Fruit fly (Drosophila melanogaster) whole organism, adult: Measurements from ENCODE around the gene CG11986.

Experiments
- CG11617 ChIP-seq: fragments of 200-800 bp; sonication (Bioruptor generic); optimal IDR thresholded peaks from 2 replicates; lab custom pipeline; 2017; ENCODE audit warnings: mild to moderate bottlenecking, missing biosample characterization, missing genetic modification reagents, missing genetic modification characterization
- CG12768 ChIP-seq: fragments of 200-800 bp; sonication (Bioruptor generic); optimal IDR thresholded peaks from 2 replicates; lab custom pipeline; 2017; ENCODE audit warnings: missing biosample characterization, missing genetic modification characterization, mild to moderate bottlenecking, moderate library complexity, missing genetic modification reagents
- CG14711 ChIP-seq: fragments of 200-800 bp; sonication (Bioruptor generic); optimal IDR thresholded peaks from 2 replicates; lab custom pipeline; 2018; ENCODE audit warnings: missing biosample characterization, mild to moderate bottlenecking, missing genetic modification characterization, moderate library complexity
- CG1620 ChIP-seq: fragments of 200-800 bp; sonication (Bioruptor generic); optimal IDR thresholded peaks from 2 replicates; lab custom pipeline; 2016; ENCODE audit warnings: missing biosample characterization, missing genetic modification characterization
- CG33017 ChIP-seq: fragments of 200-800 bp; sonication (Bioruptor generic); optimal IDR thresholded peaks from 2 replicates; lab custom pipeline; 2018; ENCODE audit warnings: missing biosample characterization, mild to moderate bottlenecking, missing genetic modification characterization, moderate library complexity
- CG5204 ChIP-seq: fragments of 200-800 bp; sonication (Bioruptor generic); optimal IDR thresholded peaks from 2 replicates; lab custom pipeline; 2016; ENCODE audit warnings: missing biosample characterization, missing genetic modification characterization
- CG7045 ChIP-seq: fragments of 200-800 bp; sonication (Bioruptor generic); optimal IDR thresholded peaks from 2 replicates; lab custom pipeline; 2017; ENCODE audit warnings: missing biosample characterization, mild to moderate bottlenecking, missing genetic modification characterization
- CG7101 ChIP-seq: fragments of 200-800 bp; sonication (Bioruptor generic); optimal IDR thresholded peaks from 2 replicates; lab custom pipeline; 2018; ENCODE audit warnings: missing biosample characterization, mild to moderate bottlenecking, missing genetic modification characterization, moderate library complexity
- Clk ChIP-seq: fragments of 200-800 bp; sonication (Bioruptor generic); optimal IDR thresholded peaks from 2 replicates; lab custom pipeline; 2017; ENCODE audit warnings: missing biosample characterization, missing genetic modification characterization
- Crg-1 ChIP-seq: fragments of 200-800 bp; sonication (Bioruptor generic); optimal IDR thresholded peaks from 2 replicates; lab custom pipeline; 2016; ENCODE audit warnings: missing biosample characterization, missing genetic modification characterization
- Hr96 ChIP-seq: fragments of 200-800 bp; sonication (Bioruptor generic); optimal IDR thresholded peaks from 2 replicates; lab custom pipeline; 2016; ENCODE audit warnings: missing biosample characterization, missing genetic modification characterization
- Mnt ChIP-seq: fragments of 200-800 bp; sonication (Bioruptor generic); optimal IDR thresholded peaks from 2 replicates; lab custom pipeline; 2016; ENCODE audit warnings: missing biosample characterization, mild to moderate bottlenecking, missing genetic modification characterization
- bab1 ChIP-seq: fragments of 200-800 bp; sonication (Bioruptor generic); optimal IDR thresholded peaks from 3 replicates; lab custom pipeline; 2019; ENCODE audit warnings: missing biosample characterization, mild to moderate bottlenecking, missing genetic modification characterization, moderate library complexity
- cic ChIP-seq: fragments of 200-800 bp; sonication (Bioruptor generic); optimal IDR thresholded peaks from 2 replicates; lab custom pipeline; 2017; ENCODE audit warnings: missing biosample characterization, mild to moderate bottlenecking, missing genetic modification characterization, moderate library complexity
- cnc ChIP-seq, 2 experiments: fragments of >200 bp; optimal IDR thresholded peaks; 2 replicates each; lab custom pipeline; 2017
- kay ChIP-seq: fragments of 200-800 bp; sonication (Bioruptor generic); peaks from one replicate; lab custom pipeline; 2016; ENCODE audit warnings: missing biosample characterization, missing genetic modification characterization, borderline replicate concordance
- ovo ChIP-seq: fragments of 200-800 bp; sonication (Bioruptor generic); optimal IDR thresholded peaks from 2 replicates; lab custom pipeline; 2016; ENCODE audit warnings: missing biosample characterization, missing genetic modification characterization
- pad ChIP-seq: fragments of 200-800 bp; sonication (Bioruptor generic); optimal IDR thresholded peaks from 3 replicates; lab custom pipeline; 2017; ENCODE audit warnings: missing biosample characterization, missing genetic modification characterization, mild to moderate bottlenecking, moderate library complexity, missing genetic modification reagents
- tj ChIP-seq: fragments of 200-800 bp; sonication (Bioruptor generic); optimal IDR thresholded peaks from 3 replicates; lab custom pipeline; 2017; ENCODE audit warnings: missing biosample characterization, mild to moderate bottlenecking, missing genetic modification characterization, moderate library complexity
- toe ChIP-seq: fragments of 200-800 bp; sonication (Bioruptor generic); optimal IDR thresholded peaks from 2 replicates; lab custom pipeline; 2016; ENCODE audit warnings: missing biosample characterization, missing genetic modification characterization

CG11986 gene

dm6 chr3R:8980776-8981165 is 34.5 kb upstream of the CG11986 start, which contains the start of gene CAHbeta:
CAHbeta (plus strand) TSS chr3R:8980860.
- TF ChIP-seq CG1620 (GFP tag; lab: Kevin White, UChicago) (no peak), kay (GFP tag; lab: Kevin White, UChicago) (peak; percentile 95), CG11617 (GFP tag; lab: Kevin White, UChicago) (peak; percentile 32), Crg-1 (GFP tag; lab: Kevin White, UChicago) (no peak), Hr96 (GFP tag; lab: Kevin White, UChicago) (peak; percentile 53), tj (GFP tag; lab: Kevin White, UChicago) (no peak), CG33017 (tag; lab: Kevin White, UChicago) (no peak), CG14711 (tag; lab: Kevin White, UChicago) (peak; percentile 11), cic (GFP tag; lab: Kevin White, UChicago) (peak; percentile 32), CG7101 (peak; percentile 9), Mnt (peak; percentile 50), bab1 (GFP tag; lab: Kevin White, UChicago) (peak; percentile 57), CG7045 (GFP tag; lab: Kevin White, UChicago) (peak; percentile 44), toe (no peak), cnc (optimal IDR thresholded peaks at IDR 0.05; lab: Kevin White, UChicago) (no peak), pad (GFP tag; lab: Kevin White, UChicago) (peak; percentile 34), CG12768 (peak; percentile 67), Clk (GFP tag; lab: Kevin White, UChicago) (no peak), CG5204 (GFP tag; lab: Kevin White, UChicago) (no peak), ovo (no peak)

dm6 chr3R:8981209-8981996 is 33.8 kb upstream of the CG11986 start:
- no peak for TF ChIP-seq pad (GFP tag; lab: Kevin White, UChicago)
- TF ChIP-seq CG11617 (GFP tag; lab: Kevin White, UChicago): no peak
- no peak for TF ChIP-seq ovo
- no peak for TF ChIP-seq CG7045 (GFP tag; lab: Kevin White, UChicago)
- TF ChIP-seq bab1 (GFP tag; lab: Kevin White, UChicago): no peak
- TF ChIP-seq CG14711 (tag; lab: Kevin White, UChicago): no peak
- no peak for TF ChIP-seq CG5204 (GFP tag; lab: Kevin White, UChicago)
- no peak for TF ChIP-seq CG12768
- TF ChIP-seq CG1620 (GFP tag; lab: Kevin White, UChicago): no peak
- no peak for TF ChIP-seq CG33017 (tag; lab: Kevin White, UChicago)
- no peak for TF ChIP-seq Clk (GFP tag; lab: Kevin White, UChicago)
- no peak for TF ChIP-seq tj (GFP tag; lab: Kevin White, UChicago)
- TF ChIP-seq cnc (optimal IDR thresholded peaks at IDR 0.05; lab: Kevin White, UChicago): no peak
- TF ChIP-seq Mnt: no peak
- TF ChIP-seq Hr96 (GFP tag; lab: Kevin White, UChicago): no peak
- no peak for TF ChIP-seq Crg-1 (GFP tag; lab: Kevin White, UChicago)
- no peak for TF ChIP-seq kay (GFP tag; lab: Kevin White, UChicago)
- TF ChIP-seq cic (GFP tag; lab: Kevin White, UChicago): no peak

dm6 chr3R:8984141-8984540 is 31.1 kb upstream of the CG11986 start, which contains the start of gene RagA-B:
RagA-B (minus strand) TSS chr3R:8984315.
- TF ChIP-seq CG11617 (GFP tag; lab: Kevin White, UChicago) (no peak), Clk (GFP tag; lab: Kevin White, UChicago) (no peak), kay (GFP tag; lab: Kevin White, UChicago) (no peak), cnc (optimal IDR thresholded peaks at IDR 0.05; lab: Kevin White, UChicago) (no peak), CG7101 (no peak), pad (GFP tag; lab: Kevin White, UChicago) (no peak), CG12768 (no peak), CG7045 (GFP tag; lab: Kevin White, UChicago) (no peak), tj (GFP tag; lab: Kevin White, UChicago) (no peak), CG14711 (tag; lab: Kevin White, UChicago) (no peak), bab1 (GFP tag; lab: Kevin White, UChicago) (no peak), CG5204 (GFP tag; lab: Kevin White, UChicago) (no peak), cic (GFP tag; lab: Kevin White, UChicago) (no peak), Hr96 (GFP tag; lab: Kevin White, UChicago) (no peak), CG1620 (GFP tag; lab: Kevin White, UChicago) (no peak), CG33017 (tag; lab: Kevin White, UChicago) (no peak), Mnt (no peak), Crg-1 (GFP tag; lab: Kevin White, UChicago) (no peak)

- peak; percentile 54 for TF ChIP-seq Crg-1 (GFP tag; lab: Kevin White, UChicago)
- no peak for TF ChIP-seq CG7045 (GFP tag; lab: Kevin White, UChicago)
- TF ChIP-seq bab1 (GFP tag; lab: Kevin White, UChicago): peak; percentile 32
- TF ChIP-seq cnc (optimal IDR thresholded peaks at IDR 0.05; lab: Kevin White, UChicago): no peak
- TF ChIP-seq Clk (GFP tag; lab: Kevin White, UChicago): peak; percentile 5
- TF ChIP-seq CG1620 (GFP tag; lab: Kevin White, UChicago): peak; percentile 74
- TF ChIP-seq CG5204 (GFP tag; lab: Kevin White, UChicago): no peak
- TF ChIP-seq kay (GFP tag; lab: Kevin White, UChicago): no peak
- peak; percentile 7 for TF ChIP-seq CG7101
- no peak for TF ChIP-seq tj (GFP tag; lab: Kevin White, UChicago)
- TF ChIP-seq CG33017 (tag; lab: Kevin White, UChicago): peak; percentile 38
- peak; percentile 12 for TF ChIP-seq ovo
- peak; percentile 83 for TF ChIP-seq toe
- TF ChIP-seq CG11617 (GFP tag; lab: Kevin White, UChicago): peak; percentile 80
- peak; percentile 65 for TF ChIP-seq Mnt
- peak; percentile 38 for TF ChIP-seq pad (GFP tag; lab: Kevin White, UChicago)
- TF ChIP-seq Hr96 (GFP tag; lab: Kevin White, UChicago): peak; percentile 70
- peak; percentile 0 for TF ChIP-seq cic (GFP tag; lab: Kevin White, UChicago)
- peak; percentile 11 for TF ChIP-seq CG14711 (tag; lab: Kevin White, UChicago)
- TF ChIP-seq CG12768: no peak
Observed at dm6 chr3R:8984602-8985074, 30.6 kb upstream of the CG11986 start, which contains the start of gene CG11970. CG11970 (plus strand) TSS chr3R:8984718.
